Worm (Caenorhabditis elegans): ENCODE measurements around the gene F22E5.9.
"Not testable (repeated sequence)": the region's sequence is repeated elsewhere in the genome, so short reads cannot be mapped to it uniquely, and the experiment has no call there.

The F22E5.9 gene

ce11 chrII:2684208-2684607 is 46.0 kb downstream of the F22E5.9 start, which contains the start of gene ceh-87:
ceh-87 (minus strand) TSS chrII:2684308.
- TF ChIP-seq unc-62 (GFP tag; optimal IDR thresholded peaks at IDR 0.05), result no peak

- no peak for TF ChIP-seq unc-62 (GFP tag; optimal IDR thresholded peaks at IDR 0.05)
These were observed 46.6 kb downstream of the F22E5.9 start for ce11 chrII:2684783-2685182.

DNA sequence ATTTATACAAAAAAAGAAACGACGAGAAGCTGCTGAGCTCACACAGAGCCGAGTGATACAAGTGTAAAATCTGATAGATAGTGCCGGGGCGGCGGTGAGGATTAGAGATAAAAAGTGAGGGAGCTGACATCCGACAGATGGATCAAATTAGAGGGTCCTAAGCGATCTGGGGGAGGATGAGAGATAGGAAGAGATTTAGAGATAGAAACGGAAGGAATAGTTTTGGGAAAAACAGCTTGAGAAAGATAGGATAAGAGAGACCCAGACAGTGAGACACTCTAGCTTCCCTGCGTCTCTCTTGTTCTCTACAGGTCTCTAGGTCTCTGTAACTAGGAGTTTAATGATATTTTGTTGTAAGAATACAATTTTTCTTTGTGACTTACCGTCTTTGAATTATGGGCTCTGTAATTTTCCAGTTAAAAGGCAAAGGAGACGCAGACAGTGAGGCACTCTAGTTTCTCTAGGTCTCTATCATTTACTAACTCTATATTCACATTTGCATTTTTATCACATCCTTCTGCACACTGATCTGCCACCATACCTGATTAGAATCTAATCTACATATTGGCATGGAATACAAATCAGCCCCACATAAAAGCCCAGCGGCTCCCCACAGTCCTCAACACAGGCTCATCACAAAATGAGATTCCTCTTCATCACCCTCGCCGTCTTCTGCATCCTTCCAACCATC is 48.9 kb downstream of the F22E5.9 start, which contains the start of the genes sup-9 and nspf-1:
Gene sup-9 (minus strand): TSS at position 43 of the 691 bp plus-strand sequence.
Gene nspf-1 (plus strand): TSS at position 641 of the 691 bp plus-strand sequence.
- TF ChIP-seq unc-62 (GFP tag; optimal IDR thresholded peaks at IDR 0.05), result no peak

ce11 chrII:2688616-2689015 is 50.4 kb downstream of the F22E5.9 start, which contains the start of gene nspf-2:
nspf-2 (plus strand) TSS chrII:2688916.
- TF ChIP-seq unc-62 (GFP tag; optimal IDR thresholded peaks at IDR 0.05), result not testable (repeated sequence)
